Worm (Caenorhabditis elegans) whole organism, L4 larva: ENCODE measurements around the gene nlp-50.

Experiments
- D1046.2 ChIP-seq: fragments of 200-800 bp; sonication (Bioruptor generic); IDR thresholded peaks from 2 replicates; pipeline ENCODE4 v1.3.6; 2022; ENCODE audit warnings: missing genetic modification characterization, missing compliant biosample characterization
- F10B5.3 ChIP-seq: sonication (generic microtip); optimal IDR thresholded peaks from 2 replicates; lab custom pipeline; 2016; ENCODE audit warnings: mild to moderate bottlenecking, missing genetic modification characterization, missing compliant biosample characterization
- F44E2.7 ChIP-seq: fragments of 200-800 bp; sonication (Bioruptor generic); IDR thresholded peaks from 2 replicates; pipeline ENCODE4 v2.1.2; 2022; ENCODE audit warnings: missing genetic modification characterization, missing compliant biosample characterization
- F49E8.2 ChIP-seq: sonication (generic microtip); optimal IDR thresholded peaks from 2 replicates; lab custom pipeline; 2016; ENCODE audit warnings: missing compliant biosample characterization, mild to moderate bottlenecking, missing genetic modification characterization, borderline replicate concordance
- T20F7.1 ChIP-seq: fragments of 200-800 bp; sonication (Bioruptor generic); optimal IDR thresholded peaks from 2 replicates; lab custom pipeline; 2018; ENCODE audit warnings: mild to moderate bottlenecking, missing genetic modification characterization, missing compliant biosample characterization
- Y105C5A.15 ChIP-seq: fragments of 200-800 bp; sonication (Bioruptor generic); IDR thresholded peaks from 2 replicates; pipeline ENCODE4 v1.3.6; 2022; ENCODE audit warnings: missing genetic modification characterization, missing compliant biosample characterization
- Y48G9A.11 ChIP-seq: fragments of 200-800 bp; sonication (Bioruptor generic); IDR thresholded peaks from 2 replicates; pipeline ENCODE4 v1.3.6; 2022; ENCODE audit warnings: missing genetic modification reagents, missing genetic modification characterization, missing compliant biosample characterization
- ZK337.2 ChIP-seq: fragments of 200-800 bp; sonication (Bioruptor generic); IDR thresholded peaks from 2 replicates; pipeline ENCODE4 v1.3.6; 2022; ENCODE audit warnings: missing genetic modification reagents, missing genetic modification characterization, missing compliant biosample characterization
- ZK546.5 ChIP-seq, 2 experiments: sonication (generic microtip); optimal IDR thresholded peaks; 2 replicates each; lab custom pipeline; 2017; ENCODE audit warnings: missing biosample characterization in 2 of 2, missing genetic modification characterization in 2 of 2
- aly-2 ChIP-seq: sonication (generic microtip); optimal IDR thresholded peaks from 2 replicates; lab custom pipeline; 2018; ENCODE audit warnings: missing biosample characterization, missing genetic modification characterization
- arid-1 ChIP-seq: fragments of 200-800 bp; sonication (Bioruptor generic); conservative IDR thresholded peaks from 2 replicates; pipeline ENCODE4 v1.3.6; 2022; ENCODE audit warnings: missing genetic modification reagents, missing genetic modification characterization, missing compliant biosample characterization
- attf-4 ChIP-seq: sonication (generic microtip); optimal IDR thresholded peaks from 3 replicates; lab custom pipeline; 2017; ENCODE audit warnings: missing biosample characterization, missing genetic modification characterization
- ceh-20 ChIP-seq: fragments of 200-800 bp; sonication (Bioruptor generic); IDR thresholded peaks from 2 replicates; pipeline ENCODE4 v1.3.6; 2022; ENCODE audit warnings: missing genetic modification reagents, missing genetic modification characterization, missing compliant biosample characterization
- ceh-28 ChIP-seq: fragments of 150-350 bp; optimal IDR thresholded peaks from 2 replicates; lab custom pipeline; 2014; ENCODE audit warnings: missing biosample characterization, missing genetic modification reagents, missing genetic modification characterization
- ceh-32 ChIP-seq: sonication (generic microtip); optimal IDR thresholded peaks from 2 replicates; lab custom pipeline; 2016; ENCODE audit warnings: mild to moderate bottlenecking, missing genetic modification characterization, missing compliant biosample characterization; ENCODE audit not compliant: poor library complexity
- ceh-82 ChIP-seq: sonication (generic microtip); optimal IDR thresholded peaks from 2 replicates; lab custom pipeline; 2017; ENCODE audit warnings: missing biosample characterization, missing genetic modification characterization
- ces-1 ChIP-seq: fragments of 150-350 bp; sonication (generic microtip); optimal IDR thresholded peaks from 4 replicates; lab custom pipeline; 2014; ENCODE audit warnings: missing biosample characterization, missing genetic modification reagents, missing genetic modification characterization
- ctbp-1 ChIP-seq: fragments of 200-800 bp; sonication (Bioruptor generic); IDR thresholded peaks from 2 replicates; pipeline ENCODE4 v1.3.6; 2022; ENCODE audit warnings: missing genetic modification reagents, missing genetic modification characterization, missing compliant biosample characterization
- daf-16 ChIP-seq, 3 experiments: sonication (generic microtip); optimal IDR thresholded peaks; 2 replicates each; lab custom pipeline; 2016 to 2017; ENCODE audit warnings: missing genetic modification characterization in 3 of 3, missing genetic modification reagents in 3 of 3, mild to moderate bottlenecking in 2 of 3, missing compliant biosample characterization in 2 of 3, missing biosample characterization in 1 of 3, moderate library complexity in 1 of 3
- dpl-1 ChIP-seq: fragments of 150-350 bp; optimal IDR thresholded peaks from 2 replicates; lab custom pipeline; 2014; ENCODE audit warnings: missing biosample characterization, missing genetic modification reagents, missing genetic modification characterization
- gei-8 ChIP-seq: fragments of 200-800 bp; sonication (Bioruptor generic); optimal IDR thresholded peaks from 2 replicates; lab custom pipeline; 2018; ENCODE audit warnings: mild to moderate bottlenecking, missing genetic modification characterization, missing compliant biosample characterization
- hlh-11 ChIP-seq: fragments of 200-800 bp; sonication (Bioruptor generic); optimal IDR thresholded peaks from 2 replicates; lab custom pipeline; 2018; ENCODE audit warnings: mild to moderate bottlenecking, missing genetic modification characterization, missing compliant biosample characterization
- lin-13 ChIP-seq: fragments of 150-350 bp; optimal IDR thresholded peaks from 2 replicates; lab custom pipeline; 2014; ENCODE audit warnings: missing biosample characterization, missing genetic modification reagents, missing genetic modification characterization
- lin-38 ChIP-seq: fragments of 200-800 bp; sonication (Bioruptor generic); IDR thresholded peaks from 2 replicates; pipeline ENCODE4 v1.3.6; 2022; ENCODE audit warnings: missing genetic modification reagents, missing genetic modification characterization, missing compliant biosample characterization
- lin-39 ChIP-seq: fragments of 150-350 bp; optimal IDR thresholded peaks from 2 replicates; lab custom pipeline; 2014; ENCODE audit warnings: missing biosample characterization, missing genetic modification reagents, missing genetic modification characterization
- mdl-1 ChIP-seq, 2 experiments: fragments of 150-350 bp in 1 of 2; sonication (generic microtip) in 1 of 2; optimal IDR thresholded peaks; 2 replicates each; lab custom pipeline; 2014 to 2017; ENCODE audit warnings: missing biosample characterization in 2 of 2, missing genetic modification characterization in 2 of 2
- mes-2 ChIP-seq: sonication (generic microtip); optimal IDR thresholded peaks from 2 replicates; lab custom pipeline; 2016; ENCODE audit warnings: missing genotype, mild to moderate bottlenecking, missing genetic modification characterization, missing compliant biosample characterization; ENCODE audit not compliant: poor library complexity, severe bottlenecking
- mxl-3 ChIP-seq: fragments of 200-800 bp; sonication (Bioruptor generic); optimal IDR thresholded peaks from 2 replicates; lab custom pipeline; 2018; ENCODE audit warnings: mild to moderate bottlenecking, missing genetic modification characterization, missing compliant biosample characterization
- nhr-10 ChIP-seq: fragments of 150-350 bp; optimal IDR thresholded peaks from 2 replicates; lab custom pipeline; 2014; ENCODE audit warnings: missing biosample characterization, missing genetic modification characterization
- nhr-102 ChIP-seq: sonication (generic microtip); optimal IDR thresholded peaks from 2 replicates; lab custom pipeline; 2016; ENCODE audit warnings: mild to moderate bottlenecking, missing genetic modification characterization, moderate library complexity, missing compliant biosample characterization
- nhr-11 ChIP-seq: fragments of 150-350 bp; optimal IDR thresholded peaks from 2 replicates; lab custom pipeline; 2014; ENCODE audit warnings: missing biosample characterization, missing genetic modification characterization
- nhr-111 ChIP-seq: fragments of 200-800 bp; sonication (Bioruptor generic); optimal IDR thresholded peaks from 2 replicates; lab custom pipeline; 2018; ENCODE audit warnings: mild to moderate bottlenecking, missing genetic modification characterization, missing compliant biosample characterization
- nhr-237 ChIP-seq: sonication (generic microtip); optimal IDR thresholded peaks from 2 replicates; lab custom pipeline; 2017; ENCODE audit warnings: missing biosample characterization, missing genetic modification characterization
- nhr-41 ChIP-seq: fragments of 200-800 bp; sonication (Bioruptor generic); IDR thresholded peaks from 2 replicates; pipeline ENCODE4 v1.3.6; 2022; ENCODE audit warnings: missing genetic modification reagents, missing genetic modification characterization, missing compliant biosample characterization
- nhr-42 ChIP-seq: fragments of 200-800 bp; sonication (Bioruptor generic); IDR thresholded peaks from 2 replicates; pipeline ENCODE4 v1.3.6; 2022; ENCODE audit warnings: missing genetic modification characterization, missing compliant biosample characterization
- nhr-48 ChIP-seq: sonication (generic microtip); optimal IDR thresholded peaks from 2 replicates; lab custom pipeline; 2016; ENCODE audit warnings: mild to moderate bottlenecking, missing genetic modification characterization, missing compliant biosample characterization
- nhr-6 ChIP-seq: fragments of 150-350 bp; optimal IDR thresholded peaks from 2 replicates; lab custom pipeline; 2014; ENCODE audit warnings: missing biosample characterization, missing genetic modification characterization
- nhr-76 ChIP-seq: fragments of 150-350 bp; optimal IDR thresholded peaks from 2 replicates; lab custom pipeline; 2014; ENCODE audit warnings: missing biosample characterization, missing genetic modification characterization
- php-3 ChIP-seq: fragments of 200-800 bp; sonication (Bioruptor generic); IDR thresholded peaks from 2 replicates; pipeline ENCODE4 v1.3.6; 2022; ENCODE audit warnings: missing genetic modification reagents, missing genetic modification characterization, missing compliant biosample characterization
- pqm-1 ChIP-seq: sonication (generic microtip); optimal IDR thresholded peaks from 2 replicates; lab custom pipeline; 2017; ENCODE audit warnings: missing biosample characterization, missing genetic modification characterization
- sdz-12 ChIP-seq: fragments of 200-800 bp; sonication (Bioruptor generic); optimal IDR thresholded peaks from 2 replicates; lab custom pipeline; 2018; ENCODE audit warnings: mild to moderate bottlenecking, missing genetic modification characterization, missing compliant biosample characterization
- set-16 ChIP-seq: fragments of 200-800 bp; sonication (Bioruptor generic); IDR thresholded peaks from 2 replicates; pipeline ENCODE4 v1.3.6; 2022; ENCODE audit warnings: missing genetic modification reagents, missing genetic modification characterization, missing compliant biosample characterization
- unc-130 ChIP-seq: sonication (generic microtip); optimal IDR thresholded peaks from 2 replicates; lab custom pipeline; 2016; ENCODE audit warnings: missing genetic modification reagents, missing genetic modification characterization, missing compliant biosample characterization
- unc-62 ChIP-seq, 3 experiments: fragments of 150-350 bp in 1 of 3; sonication (generic microtip); optimal IDR thresholded peaks in 2 of 3; peaks in 1 of 3; 1 replicate in 1 of 3; 2 replicates in 2 of 3; lab custom pipeline; 2014 to 2017; ENCODE audit warnings: missing biosample characterization in 3 of 3, missing genetic modification characterization in 3 of 3, missing genetic modification reagents in 3 of 3, missing genotype in 1 of 3
- vab-7 ChIP-seq: fragments of 200-800 bp; sonication (Bioruptor generic); IDR thresholded peaks from 2 replicates; pipeline ENCODE4 v1.3.6; 2022; ENCODE audit warnings: missing genetic modification reagents, missing genetic modification characterization, missing compliant biosample characterization
- zag-1 ChIP-seq: fragments of 150-350 bp; optimal IDR thresholded peaks from 2 replicates; lab custom pipeline; 2014; ENCODE audit warnings: missing biosample characterization, missing genetic modification characterization
- zfp-2 ChIP-seq: sonication (generic microtip); optimal IDR thresholded peaks from 2 replicates; lab custom pipeline; 2016; ENCODE audit warnings: mild to moderate bottlenecking, missing genetic modification characterization, missing compliant biosample characterization
- zip-11 ChIP-seq: fragments of 200-800 bp; sonication (Bioruptor generic); IDR thresholded peaks from 2 replicates; pipeline ENCODE4 v1.3.6; 2022; ENCODE audit warnings: missing genetic modification characterization, missing compliant biosample characterization

The nlp-50 gene

DNA sequence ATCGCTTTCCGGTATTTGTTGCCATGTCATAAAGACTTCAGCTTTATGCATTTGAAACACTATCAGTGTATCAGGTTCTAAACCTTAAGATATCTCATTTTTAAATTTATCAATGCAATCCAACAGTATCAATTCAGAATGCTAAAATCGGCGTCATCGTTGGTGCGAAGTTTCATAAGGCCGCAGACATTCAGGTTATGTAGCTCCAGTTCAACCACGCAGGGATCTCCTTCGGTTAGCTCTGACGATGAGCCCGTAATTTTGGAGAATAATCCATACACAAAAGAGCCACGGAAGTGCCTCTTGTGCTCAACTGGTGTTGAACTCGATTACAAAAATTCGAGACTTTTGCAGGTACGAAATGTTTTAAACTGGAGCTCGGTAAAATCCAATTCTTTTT lies 28.8 kb upstream of the nlp-50 start, which contains the start of gene mrps-18.C:
Gene mrps-18.C, plus strand, starts transcription at position 138 of the 400 bp plus-strand sequence.
- TF ChIP-seq nhr-42 (GFP tag; lab: Robert Waterston, UW) (no peak), lin-38 (GFP tag; lab: Robert Waterston, UW) (peak; percentile 53), zfp-2 (tag; lab: Kevin White, UChicago) (no peak), zag-1 (no peak)

DNA sequence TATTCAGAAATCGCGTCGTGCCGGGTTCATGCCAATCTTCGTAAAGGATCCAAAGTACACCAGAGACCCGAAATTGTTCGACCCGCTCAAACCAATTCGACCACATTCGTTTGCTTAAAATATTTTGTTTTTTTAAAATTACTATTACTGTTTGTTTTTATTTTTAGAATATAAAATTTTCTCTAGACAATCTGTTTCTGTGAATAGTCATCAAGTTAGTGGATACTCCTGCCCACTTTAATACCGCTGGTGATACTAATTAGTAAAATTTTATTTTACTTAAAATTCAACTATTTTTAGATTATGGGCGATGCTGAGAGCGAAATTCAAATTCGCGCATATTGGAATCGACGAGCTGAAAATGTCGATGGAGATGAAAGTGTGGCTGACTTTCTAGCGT lies 28.2 kb upstream of the nlp-50 start, which contains the start of gene T14B4.1:
Gene T14B4.1, plus strand, starts transcription at position 301 of the 400 bp plus-strand sequence.
- TF ChIP-seq gei-8 (GFP tag; lab: Kevin White, UChicago) (no peak), mxl-3 (GFP tag; lab: Kevin White, UChicago) (no peak), mdl-1 (tag; optimal IDR thresholded peaks at IDR 0.05; lab: Kevin White, UChicago) (no peak), daf-16 (GFP tag; optimal IDR thresholded peaks at IDR 0.05; lab: Kevin White, UChicago) (no peak), daf-16 (tag; optimal IDR thresholded peaks at IDR 0.05; lab: Kevin White, UChicago) (no peak), F49E8.2 (tag; lab: Kevin White, UChicago) (no peak), aly-2 (no peak), lin-39 (tag; lab: Kevin White, UChicago) (no peak), nhr-11 (no peak), ceh-28 (tag; lab: Kevin White, UChicago) (no peak), attf-4 (tag; lab: Kevin White, UChicago) (no peak), ZK337.2 (GFP tag; lab: Robert Waterston, UW) (no peak), php-3 (GFP tag; lab: Robert Waterston, UW) (no peak)

DNA sequence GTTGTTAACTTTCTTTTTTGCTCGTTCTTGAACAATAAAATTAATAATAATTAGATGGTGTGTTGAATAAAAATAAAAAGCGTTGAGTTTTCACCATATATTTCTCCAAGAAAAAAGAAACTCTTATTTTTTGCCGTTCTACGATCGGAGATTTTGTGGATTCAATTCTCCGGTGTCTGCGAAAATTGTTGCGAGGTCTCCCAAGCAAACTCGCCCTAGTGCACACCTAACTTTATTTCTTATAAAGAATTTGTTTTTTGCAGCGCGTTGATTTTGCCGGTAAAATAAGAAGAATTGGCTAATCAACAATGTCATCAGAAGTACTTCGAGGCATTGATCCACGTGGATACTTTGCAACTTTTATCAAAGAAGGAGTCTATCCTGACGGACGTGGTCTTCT lies 23.4 kb upstream of the nlp-50 start, which contains the start of gene exos-8:
Gene exos-8, plus strand, starts transcription at position 264 of the 400 bp plus-strand sequence.
- no peak for TF ChIP-seq nhr-76 (tag; lab: Kevin White, UChicago)
- TF ChIP-seq lin-13 (GFP tag; lab: Kevin White, UChicago), result peak; percentile 33
- no peak for TF ChIP-seq sdz-12 (GFP tag; lab: Kevin White, UChicago)
- no peak for TF ChIP-seq nhr-48
- TF ChIP-seq T20F7.1 (GFP tag; lab: Kevin White, UChicago), result peak; percentile 77
- no peak for TF ChIP-seq zip-11 (GFP tag; lab: Robert Waterston, UW)
- peak; percentile 55 for TF ChIP-seq dpl-1 (GFP tag; lab: Kevin White, UChicago)
- no peak for TF ChIP-seq nhr-237 (tag; lab: Kevin White, UChicago)
- TF ChIP-seq ceh-82, result no peak
- TF ChIP-seq mes-2 (tag; lab: Kevin White, UChicago), result peak; percentile 96
- TF ChIP-seq vab-7 (GFP tag; lab: Robert Waterston, UW), result 0 out of 2 replicates have a peak, but pooled peaks have one; percentile 28
- TF ChIP-seq pqm-1 (tag; lab: Kevin White, UChicago), result no peak
- no peak for TF ChIP-seq nhr-11
- no peak for TF ChIP-seq D1046.2
- TF ChIP-seq nhr-111, result no peak
- TF ChIP-seq nhr-6 (tag; lab: Kevin White, UChicago), result no peak
- no peak for TF ChIP-seq ceh-20 (GFP tag; lab: Robert Waterston, UW)
- peak in 1 of 2 experiments; percentile 32 for TF ChIP-seq unc-62 (GFP tag; optimal IDR thresholded peaks at IDR 0.05 in 1 of 2; lab: Kevin White, UChicago)
- TF ChIP-seq unc-62 (tag; optimal IDR thresholded peaks at IDR 0.05; lab: Kevin White, UChicago), result no peak
- no peak for TF ChIP-seq ces-1
- no peak for TF ChIP-seq nhr-102 (tag; lab: Kevin White, UChicago)
- TF ChIP-seq hlh-11 (tag; lab: Kevin White, UChicago), result peak; percentile 21
- TF ChIP-seq set-16 (GFP tag; lab: Robert Waterston, UW), result no peak
- no peak for TF ChIP-seq nhr-10 (tag; lab: Kevin White, UChicago)
- no peak for TF ChIP-seq nhr-41
- TF ChIP-seq Y48G9A.11 (GFP tag; lab: Robert Waterston, UW), result no peak
- TF ChIP-seq mxl-3 (GFP tag; lab: Kevin White, UChicago), result peak; percentile 59
- no peak for TF ChIP-seq arid-1 (GFP tag; lab: Robert Waterston, UW)
- TF ChIP-seq ZK546.5 (tag; optimal IDR thresholded peaks at IDR 0.05; lab: Kevin White, UChicago), result no peak
- TF ChIP-seq ctbp-1, result no peak
- TF ChIP-seq F10B5.3 (tag; lab: Kevin White, UChicago), result no peak
- TF ChIP-seq unc-130, result peak; percentile 95
- no peak for TF ChIP-seq Y105C5A.15 (GFP tag; lab: Robert Waterston, UW)
- TF ChIP-seq ceh-32 (tag; lab: Kevin White, UChicago), result no peak
- TF ChIP-seq F44E2.7 (GFP tag; lab: Robert Waterston, UW), result no peak
